Fruit fly (Drosophila melanogaster) S2 (cell line): ENCODE measurements around the gene AGO2.

ENCODE experiments used
- CG8478 ChIP-seq: fragments of >200 bp; optimal IDR thresholded peaks from 2 replicates; lab custom pipeline; 2018
- CTCF ChIP-seq, 2 experiments: fragments of >200 bp; optimal IDR thresholded peaks; 2 replicates each; lab custom pipeline; 2018

DNA sequence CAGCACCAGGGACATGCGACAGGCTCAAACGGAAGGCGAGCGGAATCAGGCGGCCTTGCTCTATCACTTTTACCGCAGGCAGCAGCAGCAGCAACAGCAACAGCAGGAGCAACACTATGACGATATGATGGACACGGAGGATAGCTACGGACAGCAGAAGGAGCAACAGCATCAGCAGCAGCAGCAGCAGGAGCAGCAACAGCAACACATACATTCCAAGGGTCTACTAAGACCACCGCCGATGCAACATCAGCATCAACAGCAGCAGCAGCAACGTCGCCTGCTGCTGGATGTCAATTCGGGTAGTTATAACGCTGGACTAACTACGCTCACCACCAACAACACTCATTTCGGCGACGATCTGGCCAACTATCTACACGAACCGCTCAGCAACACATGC, 51.1 kb downstream of the AGO2 start:
- TF ChIP-seq CG8478 (lab: Kevin White, UChicago) (no peak), CTCF (optimal IDR thresholded peaks at IDR 0.05; lab: Kevin White, UChicago) (no peak)
